Fruit fly (Drosophila melanogaster): ENCODE measurements around the gene CG12986.

DNA sequence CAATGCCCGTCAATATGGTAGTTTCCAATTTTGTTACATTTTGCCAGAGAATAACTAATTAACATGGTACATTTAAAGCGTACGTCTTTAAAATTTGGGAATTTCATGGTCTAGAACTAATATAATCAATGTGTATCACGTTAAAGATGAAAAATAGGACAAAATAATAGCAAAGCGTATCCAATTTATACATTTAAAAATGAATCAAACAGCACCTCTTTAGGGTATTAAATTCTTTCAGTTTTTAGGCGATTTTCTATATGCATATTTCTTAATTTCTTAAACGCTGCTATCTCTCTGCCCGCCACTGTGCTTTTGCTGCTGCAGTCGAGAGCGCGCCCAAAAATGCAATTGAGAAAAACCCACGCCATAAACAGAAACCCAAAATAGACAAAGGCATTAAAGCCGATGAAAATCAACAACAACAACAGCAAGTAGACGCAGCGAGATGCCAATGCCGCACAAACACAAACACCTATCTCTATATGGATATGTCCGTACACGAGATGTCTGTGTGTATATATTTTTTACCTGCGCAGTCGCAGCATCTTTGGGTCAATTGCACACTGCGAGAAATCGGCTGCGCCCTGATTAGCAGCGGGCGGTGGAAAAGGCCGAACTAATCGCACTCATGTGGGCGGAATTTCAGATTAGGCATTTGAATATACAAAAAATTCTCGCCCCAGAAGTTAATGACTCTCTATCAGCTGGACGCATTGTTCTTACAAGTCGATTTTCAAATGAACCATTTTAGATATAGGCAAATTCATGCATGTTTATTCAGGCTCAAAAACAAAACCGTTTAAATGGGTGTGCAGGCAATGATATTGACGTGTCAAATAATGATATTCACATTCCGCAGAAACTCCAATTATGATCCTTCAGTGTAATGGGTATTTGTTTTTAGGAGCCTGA, 9.9 kb upstream of the CG12986 start:
- TF ChIP-seq fru (optimal IDR thresholded peaks at IDR 0.05) (no peak), crol (GFP tag; IDR thresholded peaks at IDR 0.05) (no peak), CG6854 (GFP tag; optimal IDR thresholded peaks at IDR 0.05) (no peak), Dip3 (GFP tag; optimal IDR thresholded peaks at IDR 0.05) (no peak), HLH54F (GFP tag; optimal IDR thresholded peaks at IDR 0.05) (no peak), CG7372 (GFP tag; IDR thresholded peaks at IDR 0.05) (no peak), chn (GFP tag; optimal IDR thresholded peaks at IDR 0.05) (peak; percentile 44)
